Worm (Caenorhabditis elegans) whole organism, late embryonic: ENCODE results near the gene F35F10.5.

Experiments
- ama-1 ChIP-seq: fragments of 150-350 bp; optimal IDR thresholded peaks from 2 replicates; lab custom pipeline; 2014
- ceh-24 ChIP-seq: sonication (generic microtip); optimal IDR thresholded peaks from 2 replicates; lab custom pipeline; 2016; ENCODE audit warnings: mild to moderate bottlenecking, missing genetic modification characterization, missing compliant biosample characterization
- ceh-30 ChIP-seq: fragments of 150-350 bp; optimal IDR thresholded peaks from 2 replicates; lab custom pipeline; 2014; ENCODE audit warnings: missing biosample characterization, missing genetic modification characterization
- ceh-31 ChIP-seq: sonication (generic microtip); optimal IDR thresholded peaks from 2 replicates; lab custom pipeline; 2016; ENCODE audit warnings: missing genetic modification characterization, missing compliant biosample characterization
- dve-1 ChIP-seq: sonication (generic microtip); optimal IDR thresholded peaks from 2 replicates; lab custom pipeline; 2017; ENCODE audit warnings: antibody characterized with exemption, mild to moderate bottlenecking, missing genetic modification characterization, missing compliant biosample characterization
- elt-2 ChIP-seq: sonication (generic microtip); optimal IDR thresholded peaks from 2 replicates; lab custom pipeline; 2016; ENCODE audit warnings: missing genetic modification reagents, missing genetic modification characterization, missing compliant biosample characterization
- fkh-10 ChIP-seq: fragments of 150-350 bp; optimal IDR thresholded peaks from 2 replicates; lab custom pipeline; 2014; ENCODE audit warnings: missing biosample characterization, missing genetic modification reagents, missing genetic modification characterization
- lin-11 ChIP-seq: fragments of 200-800 bp; sonication (Bioruptor generic); optimal IDR thresholded peaks from 2 replicates; lab custom pipeline; 2018; ENCODE audit warnings: mild to moderate bottlenecking, missing genetic modification characterization, missing compliant biosample characterization
- nfya-1 ChIP-seq: sonication (generic microtip); optimal IDR thresholded peaks from 2 replicates; lab custom pipeline; 2017; ENCODE audit warnings: missing genetic modification characterization, mild to moderate bottlenecking, missing compliant biosample characterization, antibody characterized with exemption, moderate library complexity
- nhr-11 ChIP-seq: fragments of 150-350 bp; optimal IDR thresholded peaks from 2 replicates; lab custom pipeline; 2014; ENCODE audit warnings: missing biosample characterization, missing genetic modification characterization
- pag-3 ChIP-seq: sonication (generic microtip); optimal IDR thresholded peaks from 2 replicates; lab custom pipeline; 2016; ENCODE audit warnings: missing compliant biosample characterization, missing genetic modification characterization, borderline replicate concordance
- pha-4 ChIP-seq: fragments of 150-350 bp; optimal IDR thresholded peaks from 2 replicates; lab custom pipeline; 2018; ENCODE audit warnings: missing biosample characterization, missing genetic modification reagents, missing genetic modification characterization
- sox-4 ChIP-seq: sonication (generic microtip); optimal IDR thresholded peaks from 2 replicates; lab custom pipeline; 2017; ENCODE audit warnings: mild to moderate bottlenecking, missing genetic modification characterization, inconsistent platforms, missing compliant biosample characterization
- ztf-16 ChIP-seq: sonication (generic microtip); optimal IDR thresholded peaks from 2 replicates; lab custom pipeline; 2017; ENCODE audit warnings: missing genetic modification characterization, missing compliant biosample characterization

- TF ChIP-seq nfya-1 (tag; lab: Kevin White, UChicago), result no peak
- TF ChIP-seq ztf-16, result no peak
- no peak for TF ChIP-seq ceh-31 (tag; lab: Kevin White, UChicago)
- no peak for TF ChIP-seq ama-1 (lab: Kevin White, UChicago)
- TF ChIP-seq ceh-30 (tag; lab: Kevin White, UChicago), result no peak
- TF ChIP-seq pag-3, result no peak
- TF ChIP-seq lin-11 (tag; lab: Kevin White, UChicago), result no peak
- no peak for TF ChIP-seq nhr-11 (tag; lab: Kevin White, UChicago)
- no peak for TF ChIP-seq fkh-10 (GFP tag; lab: Kevin White, UChicago)
- TF ChIP-seq elt-2, result no peak
- TF ChIP-seq dve-1 (tag; lab: Kevin White, UChicago), result no peak
- TF ChIP-seq ceh-24 (tag; lab: Kevin White, UChicago), result no peak
- TF ChIP-seq pha-4, result no peak
- no peak for TF ChIP-seq sox-4 (tag; lab: Kevin White, UChicago)
Measured at ce11 chrV:3279138-3279537, 5.6 kb upstream of the F35F10.5 start.
